Fruit fly (Drosophila melanogaster): ENCODE measurements around the gene CG7824.

Gene CG7824

dm6 chr3R:29903775-29904356 lies 45.1 kb upstream of the CG7824 start, which contains the start of gene CG15517 (continued):
- TF ChIP-seq amos (GFP tag; IDR thresholded peaks at IDR 0.05; ENCODE audit: partially characterized antibody) (peak; percentile 67; the same call in 1 of the 2 replicates), cato (GFP tag; optimal IDR thresholded peaks at IDR 0.05; ENCODE audit: borderline replicate concordance) (no peak), Blimp-1 (GFP tag; optimal IDR thresholded peaks at IDR 0.05) (peak; percentile 6), peb (GFP tag; IDR thresholded peaks at IDR 0.05) (no peak), Spps (tag; optimal IDR thresholded peaks at IDR 0.05) (no peak), dysf (GFP tag; IDR thresholded peaks at IDR 0.05) (no peak), CG10543 (GFP tag; optimal IDR thresholded peaks at IDR 0.05) (no peak), Med (GFP tag) (peak; percentile 66), tx (GFP tag; optimal IDR thresholded peaks at IDR 0.05) (no peak), CG10209 (GFP tag; optimal IDR thresholded peaks at IDR 0.05) (no peak), otp (GFP tag; IDR thresholded peaks at IDR 0.05) (no peak), Tbp (GFP tag; optimal IDR thresholded peaks at IDR 0.05) (no peak), run (tag; optimal IDR thresholded peaks at IDR 0.05) (no peak), CG13287 (GFP tag; IDR thresholded peaks at IDR 0.05; ENCODE audit: partially characterized antibody) (peak; percentile 8; the same call in 1 of the 2 replicates), CG8944 (GFP tag; optimal IDR thresholded peaks at IDR 0.05) (no peak), Drgx (GFP tag; IDR thresholded peaks at IDR 0.05) (no peak), repo (GFP tag; optimal IDR thresholded peaks at IDR 0.05) (no peak), CG12236 (GFP tag; optimal IDR thresholded peaks at IDR 0.05) (no peak), CG12942 (GFP tag; optimal IDR thresholded peaks at IDR 0.05) (no peak), croc (GFP tag; conservative IDR thresholded peaks at IDR 0.05) (no peak), CG6854 (GFP tag; optimal IDR thresholded peaks at IDR 0.05) (no peak), CG34224 (GFP tag; IDR thresholded peaks at IDR 0.05; ENCODE audit: partially characterized antibody) (no peak), ci (GFP tag; IDR thresholded peaks at IDR 0.05) (no peak), CG6765 (GFP tag; optimal IDR thresholded peaks at IDR 0.05) (no peak), CG14667 (GFP tag; IDR thresholded peaks at IDR 0.05) (no peak), CG6272 (GFP tag; IDR thresholded peaks at IDR 0.05) (no peak), Oaz (GFP tag; IDR thresholded peaks at IDR 0.05) (no peak), gsb-n (tag; optimal IDR thresholded peaks at IDR 0.05) (no peak), vfl (GFP tag; optimal IDR thresholded peaks at IDR 0.05) (no peak), jumu (GFP tag; optimal IDR thresholded peaks at IDR 0.05) (no peak), CG7745 (tag; optimal IDR thresholded peaks at IDR 0.05) (no peak), chn (GFP tag; optimal IDR thresholded peaks at IDR 0.05) (no peak), CG8290 (GFP tag; optimal IDR thresholded peaks at IDR 0.05) (no peak), CG8290 (tag; optimal IDR thresholded peaks at IDR 0.05) (no peak), CG7372 (GFP tag; IDR thresholded peaks at IDR 0.05) (peak; percentile 45; the same call in 1 of the 2 replicates), CTCF (GFP tag; optimal IDR thresholded peaks at IDR 0.05) (peak; percentile 95), Hmr (GFP tag; optimal IDR thresholded peaks at IDR 0.05) (peak; percentile 18), CG15696 (tag; optimal IDR thresholded peaks at IDR 0.05) (peak; percentile 19), CG11093 (GFP tag; IDR thresholded peaks at IDR 0.05) (no peak), Doc3 (GFP tag; IDR thresholded peaks at IDR 0.05; ENCODE audit: partially characterized antibody) (no peak), Chrac-16 (GFP tag; optimal IDR thresholded peaks at IDR 0.05) (peak; percentile 36), Mes4 (GFP tag; optimal IDR thresholded peaks at IDR 0.05) (no peak), CG17359 (tag; optimal IDR thresholded peaks at IDR 0.05) (no peak), CG3163 (GFP tag; optimal IDR thresholded peaks at IDR 0.05) (no peak), da (GFP tag; optimal IDR thresholded peaks at IDR 0.05) (no peak), Fer3 (tag; optimal IDR thresholded peaks at IDR 0.05) (peak; percentile 17), CG11695 (GFP tag; IDR thresholded peaks at IDR 0.05) (no peak), E2f1 (GFP tag; IDR thresholded peaks at IDR 0.05) (no peak), CG11723 (GFP tag; optimal IDR thresholded peaks at IDR 0.05) (no peak), Myb (GFP tag; optimal IDR thresholded peaks at IDR 0.05) (peak; percentile 0), CG18599 (GFP tag; optimal IDR thresholded peaks at IDR 0.05) (no peak), CG30020 (tag; optimal IDR thresholded peaks at IDR 0.05) (no peak)
